Comparison of ENCODE assay signal across 3 fruit fly cellular contexts in genomic region chr2L:11968581-11969272, dm6.
A peak's percentile ranks its signal among the peaks of the same experiment; 100 is the strongest.
TF ChIP-seq lines count a peak whose summit lies in the region.

No protein-coding gene starts in this region.

TF ChIP-seq in whole organism, embryonic, 481 proteins besides CTCF, POLR2A, EP300 and RAD21 (continued from another document and continues in another):
- TF ChIP-seq CG7745 (tag; optimal IDR thresholded peaks at IDR 0.05; lab: Kevin White, UChicago) (no peak), Lpt (GFP tag; optimal IDR thresholded peaks at IDR 0.05; lab: Kevin White, UChicago) (no peak), zfh1 (GFP tag; IDR thresholded peaks at IDR 0.05; lab: Robert Waterston, UW) (no peak), CG31388 (GFP tag; optimal IDR thresholded peaks at IDR 0.05; lab: Kevin White, UChicago) (no peak), Dll (GFP tag; IDR thresholded peaks at IDR 0.05; lab: Robert Waterston, UW; ENCODE audit: partially characterized antibody) (no peak), CG6175 (GFP tag; IDR thresholded peaks at IDR 0.05; lab: Robert Waterston, UW) (peak; percentile 69; the same call in 1 of the 3 replicates), CG2129 (GFP tag; IDR thresholded peaks at IDR 0.05; lab: Robert Waterston, UW; ENCODE audit: partially characterized antibody) (no peak), slbo (GFP tag; IDR thresholded peaks at IDR 0.05; lab: Robert Waterston, UW) (no peak), abd-A (tag; optimal IDR thresholded peaks at IDR 0.05; lab: Kevin White, UChicago) (no peak), nau (GFP tag; optimal IDR thresholded peaks at IDR 0.05; lab: Kevin White, UChicago) (no peak), grn (GFP tag; optimal IDR thresholded peaks at IDR 0.05; lab: Kevin White, UChicago) (no peak), CG42726 (GFP tag; IDR thresholded peaks at IDR 0.05; lab: Robert Waterston, UW; ENCODE audit: partially characterized antibody) (no peak), gsb-n (tag; optimal IDR thresholded peaks at IDR 0.05; lab: Kevin White, UChicago) (no peak), CG6813 (GFP tag; optimal IDR thresholded peaks at IDR 0.05; lab: Kevin White, UChicago) (no peak), sqz (GFP tag; optimal IDR thresholded peaks at IDR 0.05; lab: Kevin White, UChicago) (no peak), Deaf1 (tag; optimal IDR thresholded peaks at IDR 0.05; lab: Kevin White, UChicago) (no peak), Sry-β (GFP tag; optimal IDR thresholded peaks at IDR 0.05; lab: Kevin White, UChicago) (no peak), her (GFP tag; optimal IDR thresholded peaks at IDR 0.05; lab: Kevin White, UChicago) (no peak), MTF-1 (GFP tag; optimal IDR thresholded peaks at IDR 0.05; lab: Kevin White, UChicago; ENCODE audit: borderline replicate concordance) (no peak), ro (GFP tag; IDR thresholded peaks at IDR 0.05; lab: Robert Waterston, UW) (no peak), Abd-B (GFP tag; optimal IDR thresholded peaks at IDR 0.05; lab: Kevin White, UChicago) (no peak), CG6683 (GFP tag; optimal IDR thresholded peaks at IDR 0.05; lab: Kevin White, UChicago) (no peak), CG13123 (GFP tag; optimal IDR thresholded peaks at IDR 0.05; lab: Kevin White, UChicago) (no peak), CG2116 (GFP tag; optimal IDR thresholded peaks at IDR 0.05; lab: Kevin White, UChicago) (no peak), prd (optimal IDR thresholded peaks at IDR 0.05; lab: Kevin White, UChicago) (no peak), prd (GFP tag; IDR thresholded peaks at IDR 0.05; lab: Robert Waterston, UW) (no peak), NfI (GFP tag; optimal IDR thresholded peaks at IDR 0.05; lab: Kevin White, UChicago) (no peak), E2f2 (GFP tag; IDR thresholded peaks at IDR 0.05; lab: Robert Waterston, UW) (no peak), crol (GFP tag; IDR thresholded peaks at IDR 0.05; lab: Robert Waterston, UW) (no peak), chif (GFP tag; optimal IDR thresholded peaks at IDR 0.05; lab: Kevin White, UChicago) (no peak), CG4360 (GFP tag; IDR thresholded peaks at IDR 0.05; lab: Robert Waterston, UW) (no peak), Xrp1 (GFP tag; IDR thresholded peaks at IDR 0.05; lab: Robert Waterston, UW) (no peak), CG6791 (GFP tag; IDR thresholded peaks at IDR 0.05; lab: Robert Waterston, UW; ENCODE audit: partially characterized antibody) (no peak), zfh2 (GFP tag; optimal IDR thresholded peaks at IDR 0.05; lab: Kevin White, UChicago) (no peak), YL-1 (GFP tag; optimal IDR thresholded peaks at IDR 0.05; lab: Kevin White, UChicago) (no peak), CG33213 (GFP tag; optimal IDR thresholded peaks at IDR 0.05; lab: Kevin White, UChicago) (no peak), z (GFP tag; IDR thresholded peaks at IDR 0.05; lab: Robert Waterston, UW) (no peak), gcm (GFP tag; optimal IDR thresholded peaks at IDR 0.05; lab: Kevin White, UChicago) (no peak), sens (GFP tag; lab: Kevin White, UChicago) (peak; percentile 45), Nf-YC (tag; optimal IDR thresholded peaks at IDR 0.05; lab: Kevin White, UChicago) (no peak), cad (GFP tag; optimal IDR thresholded peaks at IDR 0.05; lab: Kevin White, UChicago) (peak; percentile 40), cg (GFP tag; optimal IDR thresholded peaks at IDR 0.05; lab: Kevin White, UChicago) (peak; percentile 47), CG13287 (GFP tag; IDR thresholded peaks at IDR 0.05; lab: Robert Waterston, UW; ENCODE audit: partially characterized antibody) (no peak), CG2875 (GFP tag; optimal IDR thresholded peaks at IDR 0.05; lab: Kevin White, UChicago) (no peak), psq (GFP tag; optimal IDR thresholded peaks at IDR 0.05; lab: Kevin White, UChicago) (no peak), luna (GFP tag; optimal IDR thresholded peaks at IDR 0.05; lab: Kevin White, UChicago) (no peak)

TF ChIP-seq in whole organism, prepupa, 60 proteins besides CTCF, POLR2A, EP300 and RAD21 (continued from another document):
- no peak for TF ChIP-seq fd85E (GFP tag; optimal IDR thresholded peaks at IDR 0.05; lab: Kevin White, UChicago)
- peak; percentile 35 for TF ChIP-seq OdsH (GFP tag; optimal IDR thresholded peaks at IDR 0.05; lab: Kevin White, UChicago)
- TF ChIP-seq Sox15 (GFP tag; optimal IDR thresholded peaks at IDR 0.05; lab: Kevin White, UChicago) = peak; percentile 45
- peak; percentile 43 for TF ChIP-seq CG6276 (GFP tag; optimal IDR thresholded peaks at IDR 0.05; lab: Kevin White, UChicago)
- TF ChIP-seq CG3919 (GFP tag; optimal IDR thresholded peaks at IDR 0.05; lab: Kevin White, UChicago) = peak; percentile 63
- TF ChIP-seq CG8632 (GFP tag; optimal IDR thresholded peaks at IDR 0.05; lab: Kevin White, UChicago) = peak; percentile 31
- TF ChIP-seq Met (GFP tag; optimal IDR thresholded peaks at IDR 0.05; lab: Kevin White, UChicago) = peak; percentile 60
- peak; percentile 24 to 46 for TF ChIP-seq ss (GFP tag; optimal IDR thresholded peaks at IDR 0.05; lab: Kevin White, UChicago)
- TF ChIP-seq Sox14 (GFP tag; optimal IDR thresholded peaks at IDR 0.05; lab: Kevin White, UChicago) = peak; percentile 52
- peak; percentile 59 for TF ChIP-seq CG31627 (GFP tag; optimal IDR thresholded peaks at IDR 0.05; lab: Kevin White, UChicago)
- TF ChIP-seq CG11902 (GFP tag; optimal IDR thresholded peaks at IDR 0.05; lab: Kevin White, UChicago) = peak; percentile 50
- peak; percentile 70 for TF ChIP-seq topi (GFP tag; optimal IDR thresholded peaks at IDR 0.05; lab: Kevin White, UChicago)
- TF ChIP-seq CG32006 (GFP tag; optimal IDR thresholded peaks at IDR 0.05; lab: Kevin White, UChicago) = peak; percentile 69
- TF ChIP-seq svp (GFP tag; lab: Kevin White, UChicago) = peak; percentile 87
- TF ChIP-seq cyc (GFP tag; optimal IDR thresholded peaks at IDR 0.05; lab: Kevin White, UChicago) = peak; percentile 58
- peak; percentile 31 for TF ChIP-seq Ets96B (tag; optimal IDR thresholded peaks at IDR 0.05; lab: Kevin White, UChicago)
- TF ChIP-seq CG6854 (GFP tag; optimal IDR thresholded peaks at IDR 0.05; lab: Kevin White, UChicago) = no peak
- TF ChIP-seq CG11762 (GFP tag; optimal IDR thresholded peaks at IDR 0.05; lab: Kevin White, UChicago; ENCODE audit: insufficient read depth) = peak; percentile 47
- TF ChIP-seq CG7368 (GFP tag; optimal IDR thresholded peaks at IDR 0.05; lab: Kevin White, UChicago) = peak; percentile 32
- peak; percentile 52 for TF ChIP-seq Smox (GFP tag; optimal IDR thresholded peaks at IDR 0.05; lab: Kevin White, UChicago)
- peak; percentile 45 for TF ChIP-seq Lpt (GFP tag; optimal IDR thresholded peaks at IDR 0.05; lab: Kevin White, UChicago)
- peak; percentile 59 for TF ChIP-seq Hr39 (GFP tag; optimal IDR thresholded peaks at IDR 0.05; lab: Kevin White, UChicago)
- no peak for TF ChIP-seq CG16779 (tag; optimal IDR thresholded peaks at IDR 0.05; lab: Kevin White, UChicago)
- peak; percentile 59 for TF ChIP-seq CG10669 (GFP tag; optimal IDR thresholded peaks at IDR 0.05; lab: Kevin White, UChicago)
- TF ChIP-seq CG8119 (GFP tag; IDR thresholded peaks at IDR 0.05; lab: Robert Waterston, UW) = peak; percentile 56
- TF ChIP-seq fkh (GFP tag; optimal IDR thresholded peaks at IDR 0.05; lab: Kevin White, UChicago) = no peak
- no peak for TF ChIP-seq CG9139 (GFP tag; optimal IDR thresholded peaks at IDR 0.05; lab: Kevin White, UChicago)
- TF ChIP-seq net (GFP tag; optimal IDR thresholded peaks at IDR 0.05; lab: Kevin White, UChicago) = peak; percentile 2
- peak; percentile 47 for TF ChIP-seq CG34406 (GFP tag; optimal IDR thresholded peaks at IDR 0.05; lab: Kevin White, UChicago)
- TF ChIP-seq Gug (GFP tag; IDR thresholded peaks at IDR 0.05; lab: Robert Waterston, UW) = no peak
- TF ChIP-seq CG6792 (GFP tag; optimal IDR thresholded peaks at IDR 0.05; lab: Kevin White, UChicago) = peak; percentile 51
- TF ChIP-seq lz (GFP tag; optimal IDR thresholded peaks at IDR 0.05; lab: Kevin White, UChicago) = peak; percentile 66
- peak; percentile 42 for TF ChIP-seq CG4318 (GFP tag; optimal IDR thresholded peaks at IDR 0.05; lab: Kevin White, UChicago)
- TF ChIP-seq CG6808 (GFP tag; optimal IDR thresholded peaks at IDR 0.05; lab: Kevin White, UChicago) = peak; percentile 60
- TF ChIP-seq acj6 (GFP tag; optimal IDR thresholded peaks at IDR 0.05; lab: Kevin White, UChicago) = peak; percentile 69
- TF ChIP-seq Hr38 (GFP tag; optimal IDR thresholded peaks at IDR 0.05; lab: Kevin White, UChicago) = no peak
- TF ChIP-seq salr (GFP tag; optimal IDR thresholded peaks at IDR 0.05; lab: Kevin White, UChicago) = peak in 1 of 2 experiments; percentile 73
- 0 out of 2 replicates have a peak, but pooled peaks have one; percentile 17 for TF ChIP-seq CG11294 (GFP tag; IDR thresholded peaks at IDR 0.05; lab: Robert Waterston, UW)

TF ChIP-seq in whole organism, wandering third instar larva, 38 proteins besides CTCF, POLR2A, EP300 and RAD21 (continued from another document):
- no peak for TF ChIP-seq Hr83 (GFP tag; optimal IDR thresholded peaks at IDR 0.05; lab: Kevin White, UChicago; ENCODE audit: poor library complexity, severe bottlenecking)
- TF ChIP-seq Myc (optimal IDR thresholded peaks at IDR 0.05; lab: Kevin White, UChicago) = no peak
- no peak for TF ChIP-seq dsf (GFP tag; optimal IDR thresholded peaks at IDR 0.05; lab: Kevin White, UChicago; ENCODE audit: borderline replicate concordance)
- no peak for TF ChIP-seq N (GFP tag; optimal IDR thresholded peaks at IDR 0.05; lab: Kevin White, UChicago)
- peak; percentile 25 for TF ChIP-seq Jra (GFP tag; optimal IDR thresholded peaks at IDR 0.05; lab: Kevin White, UChicago)
- TF ChIP-seq GATAd (GFP tag; optimal IDR thresholded peaks at IDR 0.05; lab: Kevin White, UChicago) = no peak
- no peak for TF ChIP-seq Abd-B (GFP tag; optimal IDR thresholded peaks at IDR 0.05; lab: Kevin White, UChicago)
- no peak for TF ChIP-seq Vsx2 (GFP tag; optimal IDR thresholded peaks at IDR 0.05; lab: Kevin White, UChicago; ENCODE audit: partially characterized antibody)
- peak; percentile 57 for TF ChIP-seq dmrt93B (GFP tag; optimal IDR thresholded peaks at IDR 0.05; lab: Kevin White, UChicago)
- TF ChIP-seq Mio (GFP tag; optimal IDR thresholded peaks at IDR 0.05; lab: Kevin White, UChicago) = no peak
